Fruit fly (Drosophila melanogaster) whole organism, wandering third instar larva: ENCODE results near the gene CG4546.

Experiments used
- Abd-B ChIP-seq: fragments of >200 bp; optimal IDR thresholded peaks from 2 replicates; lab custom pipeline; 2017; ENCODE audit warnings: missing biosample characterization, missing genetic modification characterization
- CG9705 ChIP-seq: fragments of 200-800 bp; sonication (Bioruptor generic); optimal IDR thresholded peaks from 2 replicates; lab custom pipeline; 2018; ENCODE audit warnings: missing biosample characterization, mild to moderate bottlenecking, missing genetic modification characterization
- CrebA ChIP-seq: fragments of 200-800 bp; sonication (Bioruptor generic); optimal IDR thresholded peaks from 2 replicates; lab custom pipeline; 2016; ENCODE audit warnings: missing biosample characterization, mild to moderate bottlenecking, missing genetic modification characterization, borderline replicate concordance
- Dfd ChIP-seq: fragments of >200 bp; optimal IDR thresholded peaks from 2 replicates; lab custom pipeline; 2017; ENCODE audit warnings: missing biosample characterization, missing genetic modification characterization
- Dif ChIP-seq: fragments of 200-275, 200-300 bp; sonication (Bioruptor generic); optimal IDR thresholded peaks from 2 replicates; lab custom pipeline; 2018; ENCODE audit warnings: missing biosample characterization, missing genetic modification characterization; ENCODE audit not compliant: partially characterized antibody
- GATAd ChIP-seq: sonication (Bioruptor generic); optimal IDR thresholded peaks from 2 replicates; lab custom pipeline; 2016; ENCODE audit warnings: missing biosample characterization, missing genetic modification characterization
- HLH106 ChIP-seq: fragments of 200-800 bp; optimal IDR thresholded peaks from 3 replicates; lab custom pipeline; 2019; ENCODE audit warnings: missing biosample characterization, mild to moderate bottlenecking, missing genetic modification characterization, moderate library complexity
- Hnf4 ChIP-seq: fragments of 200-800 bp; sonication (Bioruptor generic); optimal IDR thresholded peaks from 2 replicates; lab custom pipeline; 2016; ENCODE audit warnings: missing biosample characterization, mild to moderate bottlenecking, missing genetic modification characterization
- Hr78 ChIP-seq: fragments of >200 bp; optimal IDR thresholded peaks from 2 replicates; lab custom pipeline; 2017; ENCODE audit warnings: missing biosample characterization, missing genetic modification characterization
- Hr83 ChIP-seq: fragments of 200-300 bp; sonication (Bioruptor generic); optimal IDR thresholded peaks from 2 replicates; lab custom pipeline; 2016; ENCODE audit warnings: missing biosample characterization, mild to moderate bottlenecking, missing genetic modification characterization, moderate library complexity; ENCODE audit not compliant: poor library complexity, severe bottlenecking
- Jra ChIP-seq: sonication (Bioruptor generic); optimal IDR thresholded peaks from 2 replicates; lab custom pipeline; 2016; ENCODE audit warnings: missing biosample characterization, missing genetic modification characterization
- Mio ChIP-seq: sonication (Bioruptor generic); optimal IDR thresholded peaks from 2 replicates; lab custom pipeline; 2016; ENCODE audit warnings: missing biosample characterization, missing genetic modification characterization
- Myc ChIP-seq: fragments of >200 bp; optimal IDR thresholded peaks from 2 replicates; lab custom pipeline; 2017
- N ChIP-seq: fragments of >200 bp; optimal IDR thresholded peaks from 2 replicates; lab custom pipeline; 2018; ENCODE audit warnings: missing biosample characterization, missing external identifiers, missing genetic modification characterization
- OdsH ChIP-seq: fragments of 200-800 bp; sonication (Bioruptor generic); optimal IDR thresholded peaks from 2 replicates; lab custom pipeline; 2016; ENCODE audit warnings: missing biosample characterization, mild to moderate bottlenecking, missing genetic modification characterization
- Rel ChIP-seq, 2 experiments: fragments of 200-800 bp; sonication (Bioruptor generic) in 1 of 2; optimal IDR thresholded peaks; 2 replicates in 1 of 2; 3 replicates in 1 of 2; lab custom pipeline; 2016 to 2019; ENCODE audit warnings: mild to moderate bottlenecking in 2 of 2, missing biosample characterization in 2 of 2, missing genetic modification characterization in 2 of 2, moderate library complexity in 1 of 2
- Vsx2 ChIP-seq: fragments of 200-300, 225-300 bp; sonication (Bioruptor generic); optimal IDR thresholded peaks from 2 replicates; lab custom pipeline; 2018; ENCODE audit warnings: missing biosample characterization, missing genetic modification characterization; ENCODE audit not compliant: partially characterized antibody
- br ChIP-seq: fragments of 200-800 bp; sonication (Bioruptor generic); optimal IDR thresholded peaks from 2 replicates; lab custom pipeline; 2016; ENCODE audit warnings: missing biosample characterization, missing genetic modification characterization
- brk ChIP-seq: fragments of 200-800 bp; sonication (Bioruptor generic); optimal IDR thresholded peaks from 2 replicates; lab custom pipeline; 2016; ENCODE audit warnings: missing biosample characterization, mild to moderate bottlenecking, missing genetic modification characterization
- dl ChIP-seq, 2 experiments: fragments of 175-275, 200-275 bp in 1 of 2; fragments of 200-275 bp in 1 of 2; sonication (Bioruptor generic); optimal IDR thresholded peaks; lab custom pipeline; 2018; ENCODE audit warnings: mild to moderate bottlenecking in 2 of 2, missing biosample characterization in 2 of 2, missing genetic modification characterization in 2 of 2, moderate library complexity in 2 of 2; ENCODE audit not compliant: partially characterized antibody in 2 of 2, insufficient read depth in 1 of 2
- dmrt93B ChIP-seq: fragments of 200-800 bp; sonication (Bioruptor generic); optimal IDR thresholded peaks from 2 replicates; lab custom pipeline; 2018; ENCODE audit warnings: missing biosample characterization, mild to moderate bottlenecking, missing genetic modification characterization
- ey ChIP-seq: fragments of 200-800 bp; sonication (Bioruptor generic); optimal IDR thresholded peaks from 2 replicates; lab custom pipeline; 2016; ENCODE audit warnings: missing biosample characterization, missing genetic modification characterization
- foxo ChIP-seq, 2 experiments: fragments of 200-800 bp; sonication (Bioruptor generic); optimal IDR thresholded peaks; 2 replicates in 1 of 2; 3 replicates in 1 of 2; lab custom pipeline; 2016 to 2017; ENCODE audit warnings: missing biosample characterization in 2 of 2, missing genetic modification characterization in 2 of 2
- fru ChIP-seq: fragments of 200-800 bp; sonication (Bioruptor generic); optimal IDR thresholded peaks from 3 replicates; lab custom pipeline; 2016; ENCODE audit warnings: missing biosample characterization, mild to moderate bottlenecking, missing genetic modification characterization
- h ChIP-seq: fragments of 200-800 bp; sonication (Bioruptor generic); optimal IDR thresholded peaks from 3 replicates; lab custom pipeline; 2016; ENCODE audit warnings: missing biosample characterization, mild to moderate bottlenecking, missing genetic modification characterization
- jim ChIP-seq: fragments of 175-275, 200-325 bp; sonication (Bioruptor generic); optimal IDR thresholded peaks from 2 replicates; lab custom pipeline; 2016; ENCODE audit warnings: missing biosample characterization, mild to moderate bottlenecking, missing genetic modification characterization
- lola ChIP-seq: fragments of >200 bp; optimal IDR thresholded peaks from 2 replicates; lab custom pipeline; 2017; ENCODE audit warnings: missing biosample characterization, missing genetic modification characterization
- pan ChIP-seq: fragments of >200 bp; optimal IDR thresholded peaks from 2 replicates; lab custom pipeline; 2017
- psq ChIP-seq: fragments of 200-800 bp; sonication (Bioruptor generic); optimal IDR thresholded peaks from 3 replicates; lab custom pipeline; 2017; ENCODE audit warnings: missing biosample characterization, mild to moderate bottlenecking, missing genetic modification characterization, moderate library complexity
- rgr ChIP-seq: fragments of 200-800 bp; sonication (Bioruptor generic); optimal IDR thresholded peaks from 3 replicates; lab custom pipeline; 2016; ENCODE audit warnings: missing biosample characterization, mild to moderate bottlenecking, missing genetic modification characterization
- sage ChIP-seq: fragments of 200-800 bp; sonication (Bioruptor generic); optimal IDR thresholded peaks from 2 replicates; lab custom pipeline; 2016; ENCODE audit warnings: missing biosample characterization, mild to moderate bottlenecking, missing genetic modification characterization
- sv ChIP-seq: fragments of 200-800 bp; sonication (Bioruptor generic); optimal IDR thresholded peaks from 3 replicates; lab custom pipeline; 2016; ENCODE audit warnings: missing biosample characterization, missing genetic modification characterization
- tai ChIP-seq: sonication (Bioruptor generic); optimal IDR thresholded peaks from 2 replicates; lab custom pipeline; 2016; ENCODE audit warnings: missing biosample characterization, missing genetic modification characterization
- usp ChIP-seq: fragments of >200 bp; optimal IDR thresholded peaks from 2 replicates; lab custom pipeline; 2017; ENCODE audit warnings: missing biosample characterization, missing genetic modification characterization
- woc ChIP-seq: sonication (Bioruptor generic); optimal IDR thresholded peaks from 2 replicates; lab custom pipeline; 2016; ENCODE audit warnings: missing biosample characterization, mild to moderate bottlenecking, missing genetic modification characterization

Gene CG4546

DNA sequence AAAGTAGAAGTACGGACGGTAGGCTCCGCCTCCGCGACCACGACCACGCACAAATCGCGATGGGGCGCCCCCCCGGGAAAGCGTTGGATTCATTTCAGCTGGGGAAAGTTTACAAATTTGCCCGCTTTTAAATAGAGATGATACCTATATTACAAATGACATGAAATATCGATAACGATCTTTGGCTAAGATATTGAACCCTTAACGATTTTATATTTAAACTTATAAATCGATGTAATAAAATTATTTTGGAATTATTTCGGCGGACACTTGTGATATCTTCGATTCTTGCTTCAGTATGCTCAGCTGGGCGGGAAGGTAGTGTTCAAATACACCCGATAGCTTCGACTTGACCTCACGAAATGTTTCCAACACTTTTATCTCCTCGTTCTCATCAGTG is 13.8 kb upstream of the CG4546 start, which contains the start of gene rec:
TSS of gene rec (minus strand) at position 108 of the 400 bp plus-strand sequence.
- TF ChIP-seq jim (GFP tag; lab: Kevin White, UChicago) (no peak), HLH106 (tag; lab: Kevin White, UChicago) (no peak), Hr78 (no peak), lola (no peak), Jra (no peak), h (no peak), foxo (GFP tag; optimal IDR thresholded peaks at IDR 0.05; lab: Kevin White, UChicago) (no peak), brk (GFP tag; lab: Kevin White, UChicago) (no peak), Dif (GFP tag; lab: Kevin White, UChicago) (no peak), Hnf4 (GFP tag; lab: Kevin White, UChicago) (no peak), Hr83 (GFP tag; lab: Kevin White, UChicago) (no peak), OdsH (GFP tag; lab: Kevin White, UChicago) (no peak), CG9705 (no peak), CrebA (no peak), Rel (GFP tag; optimal IDR thresholded peaks at IDR 0.05; lab: Kevin White, UChicago) (no peak), Rel (tag; optimal IDR thresholded peaks at IDR 0.05; lab: Kevin White, UChicago) (no peak)

DNA sequence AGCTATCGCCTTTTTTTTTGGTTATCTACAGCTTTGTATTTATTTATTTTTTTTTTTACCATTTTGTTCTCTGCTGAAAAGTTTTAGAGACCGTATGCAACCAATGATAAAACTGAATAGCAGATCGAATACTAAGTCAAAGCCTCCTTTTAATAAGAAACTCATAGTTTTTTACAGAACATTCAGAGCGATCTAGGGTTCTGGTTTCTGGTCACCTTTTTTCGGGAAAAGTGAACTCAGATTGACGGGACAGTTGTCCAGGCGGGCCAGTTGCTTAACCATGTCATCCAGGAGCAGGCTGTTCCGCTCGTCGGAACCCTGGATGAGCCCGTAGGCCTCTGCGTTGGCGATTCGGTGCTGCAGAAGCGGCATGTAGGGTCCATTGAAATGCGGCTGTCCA is 13.0 kb upstream of the CG4546 start, which contains the start of gene CG43318:
TSS of gene CG43318 (minus strand) at position 101 of the 400 bp plus-strand sequence.
- TF ChIP-seq dl (GFP tag; optimal IDR thresholded peaks at IDR 0.05; lab: Kevin White, UChicago; ENCODE audit: insufficient read depth in 1 of 2, partially characterized antibody in 2 of 2) (no peak), psq (GFP tag; lab: Kevin White, UChicago) (no peak), N (no peak), OdsH (GFP tag; lab: Kevin White, UChicago) (no peak), Dfd (no peak), usp (GFP tag; lab: Kevin White, UChicago) (no peak), sage (GFP tag; lab: Kevin White, UChicago) (no peak), Hr78 (no peak), rgr (no peak), sv (no peak), tai (GFP tag; lab: Kevin White, UChicago) (no peak), Vsx2 (GFP tag; lab: Kevin White, UChicago) (no peak), woc (no peak), Hr83 (GFP tag; lab: Kevin White, UChicago) (no peak), jim (GFP tag; lab: Kevin White, UChicago) (no peak), lola (no peak), h (no peak), fru (no peak), ey (GFP tag; lab: Kevin White, UChicago) (no peak)

DNA sequence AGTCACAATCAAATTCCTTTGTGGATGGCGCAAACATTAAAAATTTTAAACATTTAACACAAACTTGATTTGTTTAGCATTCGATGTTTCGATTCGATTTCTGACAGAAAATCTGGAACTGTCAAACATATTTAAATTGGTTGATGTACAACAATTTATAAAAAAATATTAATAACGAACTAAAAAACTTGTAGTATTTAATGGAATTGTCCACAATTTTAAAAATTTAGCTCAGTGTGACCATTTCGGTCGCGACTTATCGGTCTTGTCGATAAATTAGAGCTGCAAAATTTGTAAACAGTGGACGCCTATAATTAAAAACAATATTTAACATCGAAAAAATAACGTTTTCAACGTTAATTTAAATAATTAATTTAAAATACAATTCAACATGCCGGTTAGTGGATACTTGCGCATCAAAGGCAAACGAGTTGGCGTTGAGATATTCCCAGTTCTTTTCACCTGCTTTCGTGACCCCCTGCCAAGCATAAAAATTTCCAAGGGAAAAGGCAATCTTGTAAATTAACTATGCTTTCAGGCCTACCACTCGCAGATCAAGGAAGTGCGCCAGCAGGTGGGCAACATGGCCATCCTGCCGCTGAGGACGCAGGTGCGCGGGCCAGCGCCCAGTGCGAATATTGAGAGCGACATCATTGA is 11.8 kb upstream of the CG4546 start, which contains the start of the genes CG43317 and Arpc3A:
TSS of gene CG43317 (minus strand) at position 51 of the 657 bp plus-strand sequence.
TSS of gene Arpc3A (plus strand) at position 274 of the 657 bp plus-strand sequence.
- TF ChIP-seq Jra (no peak), sv (no peak), woc (no peak), Abd-B (GFP tag; lab: Kevin White, UChicago) (no peak), sage (GFP tag; lab: Kevin White, UChicago) (peak; percentile 40), HLH106 (tag; lab: Kevin White, UChicago) (no peak)

DNA sequence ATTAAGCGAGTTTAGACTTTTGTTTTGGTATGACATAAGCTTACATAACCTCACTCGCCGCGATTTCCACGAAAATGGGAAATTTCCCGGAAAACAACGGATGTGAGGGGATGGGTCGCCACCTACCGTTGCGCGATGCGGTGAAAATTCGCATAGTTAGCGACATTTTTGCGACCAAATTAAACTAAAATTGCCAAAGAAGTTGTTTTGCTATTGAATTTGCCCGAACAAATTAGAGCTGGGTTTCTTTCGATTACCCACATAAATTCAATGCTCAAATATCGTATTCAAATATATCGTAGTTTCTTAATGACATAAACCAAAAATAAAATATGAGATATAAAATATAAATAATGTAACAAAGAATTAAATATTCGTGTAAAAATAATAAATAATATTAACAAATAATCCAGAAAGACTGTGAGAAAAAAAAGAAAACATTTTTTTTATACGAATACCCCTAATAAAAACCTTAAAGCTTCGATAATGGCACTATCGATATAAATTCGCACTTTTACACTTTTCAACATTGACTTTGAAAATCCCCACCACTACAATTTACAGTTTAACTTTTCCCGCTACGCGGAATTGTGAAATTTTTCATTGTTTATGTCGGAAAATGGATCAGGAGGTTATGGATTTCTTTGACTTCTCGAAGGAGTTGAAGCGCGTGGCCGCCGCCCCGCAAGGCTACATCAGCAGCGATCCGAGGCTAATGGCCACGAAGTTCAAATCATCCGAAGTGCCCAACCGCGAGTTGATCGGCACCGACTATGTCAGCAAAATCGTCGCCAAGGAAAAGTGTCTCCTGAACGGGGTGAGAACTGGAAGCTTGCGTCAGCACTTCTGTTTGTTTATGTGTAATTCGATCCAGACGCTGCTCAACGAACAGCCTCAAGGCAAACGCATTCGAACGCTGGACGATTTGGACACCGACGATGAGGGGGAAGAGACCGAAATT is 9.2 kb upstream of the CG4546 start, which contains the start of the genes ND-23 and spn-E:
TSS of gene ND-23 (minus strand) at position 254 of the 961 bp plus-strand sequence.
TSS of gene spn-E (plus strand) at position 556 of the 961 bp plus-strand sequence.
- TF ChIP-seq tai (GFP tag; lab: Kevin White, UChicago) (no peak), foxo (GFP tag; optimal IDR thresholded peaks at IDR 0.05; lab: Kevin White, UChicago) (peak in 1 of 2 experiments; percentile 61), dmrt93B (GFP tag; lab: Kevin White, UChicago) (peak; percentile 7), h (no peak), Myc (no peak), fru (no peak), sv (peak; percentile 18), Hr83 (GFP tag; lab: Kevin White, UChicago) (no peak), Abd-B (GFP tag; lab: Kevin White, UChicago) (no peak), Hr78 (no peak), pan (lab: Kevin White, UChicago) (no peak), HLH106 (tag; lab: Kevin White, UChicago) (peak; percentile 72), Jra (no peak), br (no peak), CrebA (no peak), usp (GFP tag; lab: Kevin White, UChicago) (no peak), woc (no peak), Dif (GFP tag; lab: Kevin White, UChicago) (no peak), GATAd (no peak), Mio (no peak), psq (GFP tag; lab: Kevin White, UChicago) (peak; percentile 40), OdsH (GFP tag; lab: Kevin White, UChicago) (peak; percentile 54), Vsx2 (GFP tag; lab: Kevin White, UChicago) (no peak), Dfd (no peak), lola (no peak), jim (GFP tag; lab: Kevin White, UChicago) (no peak), N (no peak), rgr (peak; percentile 30), CG9705 (no peak), Rel (GFP tag; optimal IDR thresholded peaks at IDR 0.05; lab: Kevin White, UChicago) (no peak), Rel (tag; optimal IDR thresholded peaks at IDR 0.05; lab: Kevin White, UChicago) (peak; percentile 97), Hnf4 (GFP tag; lab: Kevin White, UChicago) (no peak)
